Worm (Caenorhabditis elegans) whole organism, L4/young adult: ENCODE measurements around the gene nduf-2.2.

Source experiments
- W03F9.2 ChIP-seq: fragments of 150-350 bp; optimal IDR thresholded peaks from 2 replicates; lab custom pipeline; 2014; ENCODE audit warnings: missing biosample characterization, missing genetic modification characterization
- dao-5 ChIP-seq: sonication (generic microtip); optimal IDR thresholded peaks from 2 replicates; lab custom pipeline; 2016; ENCODE audit warnings: missing genotype, missing genetic modification characterization, moderate library complexity, missing compliant biosample characterization
- him-1 ChIP-seq: sonication (generic microtip); optimal IDR thresholded peaks from 2 replicates; lab custom pipeline; 2016; ENCODE audit warnings: missing genotype, missing genetic modification reagents, missing genetic modification characterization, missing compliant biosample characterization

The nduf-2.2 gene

DNA sequence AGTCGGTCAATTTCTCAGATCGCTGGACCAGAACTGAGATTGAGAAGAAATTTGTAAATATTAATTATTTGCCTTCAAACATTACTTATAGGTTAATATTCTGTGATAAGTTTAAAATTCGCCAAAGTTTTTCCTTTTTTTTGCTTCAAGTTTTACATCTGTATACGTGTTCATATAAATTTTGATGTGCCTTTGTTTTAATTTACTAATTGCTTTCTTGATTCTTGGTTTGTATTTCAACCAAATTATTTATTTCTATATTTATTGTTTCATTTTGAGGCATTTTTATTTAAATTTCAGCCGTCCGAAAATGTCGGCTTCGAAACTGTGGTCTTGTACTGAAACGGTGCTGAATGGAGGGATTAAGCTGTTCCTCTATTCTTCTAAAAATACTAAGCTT is 28.7 kb upstream of the nduf-2.2 start, which contains the start of gene C05D11.1:
TSS of gene C05D11.1 (plus strand) at position 301 of the 400 bp plus-strand sequence.
- no peak for TF ChIP-seq dao-5 (tag; lab: Kevin White, UChicago)
- TF ChIP-seq him-1 (tag; lab: Kevin White, UChicago), result no peak
- no peak for TF ChIP-seq W03F9.2

DNA sequence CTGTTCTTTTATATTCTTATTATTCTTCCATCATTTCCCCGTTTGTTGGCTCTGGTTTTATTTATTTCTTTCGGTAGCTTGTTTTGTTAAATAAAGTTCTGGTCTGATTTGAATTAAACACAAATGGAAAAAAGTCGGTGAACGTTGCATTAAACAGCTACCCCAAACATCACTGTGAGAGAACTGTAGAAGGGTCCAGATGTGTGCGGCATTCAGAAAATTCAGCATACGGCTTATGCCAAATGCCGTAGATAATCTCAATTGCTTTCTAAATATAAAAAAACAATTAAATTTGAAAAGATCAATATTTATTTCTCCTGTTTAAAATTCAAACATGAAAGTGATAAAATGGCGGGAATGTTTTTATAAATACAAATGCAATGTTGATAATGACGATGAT is 25.2 kb upstream of the nduf-2.2 start:
- TF ChIP-seq W03F9.2 (no peak), dao-5 (tag; lab: Kevin White, UChicago) (no peak), him-1 (tag; lab: Kevin White, UChicago) (no peak)

DNA sequence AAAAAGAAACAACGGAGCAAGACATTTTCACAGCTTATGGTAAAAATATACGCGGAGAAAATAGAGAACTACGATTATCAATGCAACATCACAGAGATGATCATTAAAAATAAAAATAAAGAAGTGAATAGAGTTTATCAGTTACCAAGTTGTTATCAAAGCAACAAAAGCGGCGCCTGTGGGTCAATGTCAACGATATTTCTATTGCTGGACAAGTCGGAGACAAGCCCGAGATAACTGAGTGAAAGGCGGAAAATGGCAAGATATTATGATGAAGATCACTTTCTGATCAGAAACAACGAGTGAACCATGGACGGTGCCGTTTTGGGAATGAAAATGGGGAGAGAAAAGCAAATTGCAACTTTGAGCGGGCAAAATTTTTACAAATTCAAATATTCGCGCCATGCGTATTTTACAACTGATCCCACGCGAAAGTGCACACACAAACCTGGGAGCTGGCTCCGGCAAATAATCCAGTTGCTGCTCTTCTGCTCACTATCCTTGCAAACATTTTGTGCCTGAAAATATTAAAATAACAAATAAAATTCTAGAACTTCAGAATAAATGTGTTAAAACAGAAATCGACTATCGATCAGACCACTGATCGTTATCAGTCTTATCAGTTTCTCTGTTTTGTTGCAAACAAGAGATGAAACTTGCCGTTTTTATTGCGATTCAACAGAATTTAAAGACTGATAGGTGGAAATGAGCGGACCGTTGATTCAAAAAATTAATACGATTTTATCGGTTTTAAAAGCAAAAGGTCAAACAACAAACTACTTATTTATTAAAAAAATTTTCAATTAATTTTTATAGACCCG is 22.5 kb upstream of the nduf-2.2 start, which contains the start of gene mel-32:
TSS of gene mel-32 (minus strand) at position 696 of the 821 bp plus-strand sequence.
- TF ChIP-seq him-1 (tag; lab: Kevin White, UChicago), result no peak
- TF ChIP-seq dao-5 (tag; lab: Kevin White, UChicago), result no peak
- no peak for TF ChIP-seq W03F9.2

DNA sequence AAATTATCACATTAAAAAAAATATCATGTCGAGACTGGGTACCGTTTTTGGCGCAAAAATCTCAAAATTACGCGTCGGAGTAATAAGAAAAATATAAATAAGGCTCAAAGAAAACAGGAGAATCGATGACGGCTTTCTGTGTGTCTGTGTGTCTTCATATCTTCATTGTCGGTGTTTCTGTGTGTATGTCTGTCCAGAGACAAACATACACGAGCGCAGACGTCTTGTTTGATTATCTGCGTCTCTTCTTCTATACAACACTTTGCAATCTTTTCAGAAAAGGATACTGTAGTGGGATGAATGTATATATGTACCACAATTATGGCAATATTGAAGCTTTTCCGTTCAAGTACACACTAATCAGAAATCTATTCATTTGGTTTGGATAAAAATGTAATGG is 20.7 kb upstream of the nduf-2.2 start, which contains the start of gene C05D11.13:
TSS of gene C05D11.13 (minus strand) at position 252 of the 400 bp plus-strand sequence.
- TF ChIP-seq W03F9.2 (peak; percentile 65), dao-5 (tag; lab: Kevin White, UChicago) (no peak)

DNA sequence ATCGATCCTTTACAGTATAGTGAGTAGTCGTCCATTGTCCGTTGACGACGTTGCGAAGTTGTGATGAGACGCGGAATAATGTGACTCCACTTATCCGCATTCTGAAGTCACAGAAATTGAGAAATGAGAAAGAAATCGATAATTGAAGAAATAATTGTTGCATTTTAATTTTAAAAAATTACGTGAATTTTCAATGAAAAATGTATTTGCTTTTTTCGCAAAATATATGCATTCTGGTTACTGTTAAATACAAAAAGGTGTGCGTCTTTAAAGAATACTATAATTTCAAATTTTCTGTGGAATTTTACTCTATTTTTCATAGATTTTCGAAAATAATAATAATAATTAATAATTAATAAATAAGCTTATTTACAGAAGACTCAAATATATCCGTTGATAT is 18.2 kb upstream of the nduf-2.2 start, which contains the start of gene let-721:
TSS of gene let-721 (minus strand) at position 101 of the 400 bp plus-strand sequence.
- TF ChIP-seq him-1 (tag; lab: Kevin White, UChicago) (no peak), dao-5 (tag; lab: Kevin White, UChicago) (no peak), W03F9.2 (no peak)

DNA sequence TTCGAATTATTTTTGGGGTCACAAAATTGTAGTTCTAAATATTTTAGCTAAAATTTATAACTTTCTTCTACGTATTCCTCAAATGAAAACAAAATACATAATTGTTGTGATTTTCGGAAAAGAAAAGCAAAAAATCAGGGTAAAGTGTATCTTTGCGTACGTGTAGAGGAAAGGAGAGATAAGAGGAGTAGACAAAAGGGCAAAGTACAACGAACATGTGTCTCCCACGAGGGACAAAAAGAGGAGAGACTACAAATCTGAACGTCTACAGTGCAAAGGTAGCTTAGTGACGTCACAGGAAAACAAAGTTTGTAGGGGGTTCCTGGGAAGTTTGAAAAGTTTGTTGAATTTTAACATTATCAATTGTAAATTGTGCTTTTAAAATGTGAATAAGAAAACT is 17.5 kb upstream of the nduf-2.2 start:
- no peak for TF ChIP-seq dao-5 (tag; lab: Kevin White, UChicago)
- TF ChIP-seq W03F9.2, result no peak
- TF ChIP-seq him-1 (tag; lab: Kevin White, UChicago), result no peak

DNA sequence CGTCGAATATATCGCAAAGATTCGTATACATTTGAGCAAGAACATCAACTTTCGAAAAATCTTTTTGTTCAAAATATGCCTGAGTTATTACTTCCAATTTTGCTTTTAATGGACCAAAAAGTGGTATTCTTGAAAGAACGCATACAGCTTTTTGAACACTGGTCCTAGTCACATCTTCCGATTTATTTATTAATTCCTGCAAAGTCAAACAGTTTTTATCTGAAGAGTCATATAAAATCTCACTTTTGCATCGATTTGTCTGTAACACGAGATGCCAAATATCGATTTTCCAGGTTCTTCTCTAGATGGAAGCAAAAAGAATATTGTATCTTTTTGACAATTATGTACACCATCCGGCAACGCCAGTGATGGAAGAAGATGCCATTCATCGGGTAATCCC is 15.2 kb upstream of the nduf-2.2 start:
- TF ChIP-seq dao-5 (tag; lab: Kevin White, UChicago), result no peak
- no peak for TF ChIP-seq W03F9.2
- no peak for TF ChIP-seq him-1 (tag; lab: Kevin White, UChicago)

DNA sequence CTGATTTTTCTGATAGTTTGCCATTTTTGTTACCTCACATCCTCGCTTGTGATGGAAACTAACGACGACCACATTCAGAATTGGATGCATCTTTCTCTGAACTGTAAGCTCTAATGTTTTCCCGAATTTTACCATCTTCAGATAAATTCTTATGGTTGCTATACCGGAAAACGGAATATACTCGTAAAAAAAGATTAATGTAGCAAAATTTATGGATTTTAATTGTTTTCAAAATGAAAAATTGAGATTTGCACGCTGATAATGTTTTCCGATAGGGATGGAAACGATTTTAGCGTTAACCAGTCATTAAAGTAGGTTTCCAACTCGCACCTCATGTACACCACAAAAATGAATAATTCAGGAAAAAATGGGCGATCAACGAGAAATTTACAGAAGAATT is 14.4 kb upstream of the nduf-2.2 start, which contains the start of gene T26A5.6:
TSS of gene T26A5.6 (minus strand) at position 101 of the 400 bp plus-strand sequence.
- no peak for TF ChIP-seq him-1 (tag; lab: Kevin White, UChicago)
- no peak for TF ChIP-seq dao-5 (tag; lab: Kevin White, UChicago)
- no peak for TF ChIP-seq W03F9.2

DNA sequence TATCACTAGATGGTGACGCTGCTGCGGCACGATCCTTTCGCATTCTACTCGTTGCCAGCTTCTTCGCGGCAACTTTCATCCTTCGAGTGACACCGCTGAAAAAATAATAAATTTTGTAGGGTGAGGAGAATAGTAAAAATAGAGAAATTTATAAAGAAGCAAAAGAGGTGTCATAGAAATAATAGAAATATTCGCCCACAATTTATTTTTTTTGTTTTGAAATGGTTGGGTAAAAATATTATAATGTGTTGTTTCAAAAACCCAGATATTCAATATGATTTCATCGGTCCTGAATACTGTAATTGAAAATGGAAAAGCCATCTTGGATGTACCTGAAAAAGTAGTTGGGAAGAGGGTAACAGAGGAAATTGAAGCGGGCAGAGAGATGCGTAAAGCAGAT is 12.7 kb upstream of the nduf-2.2 start, which contains the start of gene set-1:
TSS of gene set-1 (minus strand) at position 101 of the 400 bp plus-strand sequence.
- TF ChIP-seq W03F9.2 (no peak), him-1 (tag; lab: Kevin White, UChicago) (no peak), dao-5 (tag; lab: Kevin White, UChicago) (no peak)

DNA sequence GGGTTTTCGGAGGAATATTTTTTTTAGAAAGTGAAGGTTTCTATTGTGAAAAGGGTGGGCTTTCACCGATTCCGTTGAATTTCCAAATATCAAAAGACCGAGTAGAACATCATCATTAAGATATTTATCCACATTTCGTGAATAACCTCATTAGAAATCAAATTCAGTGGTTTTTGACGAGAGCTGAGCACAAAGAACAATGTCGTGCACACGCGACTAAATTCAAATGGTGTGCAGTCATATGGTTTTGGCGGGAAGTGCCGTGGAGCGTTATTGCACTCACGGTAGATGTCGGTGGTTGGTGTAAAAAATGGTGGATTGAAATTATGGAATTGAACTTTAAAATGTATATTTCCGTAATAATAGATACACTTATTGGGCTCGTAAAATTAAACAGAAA is 12.3 kb upstream of the nduf-2.2 start:
- TF ChIP-seq him-1 (tag; lab: Kevin White, UChicago) (no peak), W03F9.2 (no peak), dao-5 (tag; lab: Kevin White, UChicago) (no peak)

DNA sequence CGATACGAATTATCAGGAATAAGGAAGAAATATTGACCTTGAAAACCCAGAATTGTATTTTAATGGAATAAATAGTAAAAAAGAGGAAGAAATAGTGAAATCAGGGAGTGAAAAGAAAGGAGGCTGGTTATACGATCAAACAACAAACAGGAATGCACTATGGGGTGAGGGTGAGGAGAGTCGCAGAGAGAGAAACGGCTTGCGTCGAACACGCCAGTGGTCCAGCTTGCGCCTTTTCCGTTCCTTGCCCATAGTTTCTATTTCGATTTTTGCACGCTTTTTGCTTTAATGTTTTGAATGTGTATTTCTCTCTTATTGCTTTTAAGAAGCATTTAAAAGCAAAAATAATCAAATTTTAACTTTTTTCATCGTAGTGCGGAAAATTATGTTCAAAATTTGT is 11.4 kb upstream of the nduf-2.2 start:
- no peak for TF ChIP-seq him-1 (tag; lab: Kevin White, UChicago)
- TF ChIP-seq W03F9.2, result peak; percentile 81

DNA sequence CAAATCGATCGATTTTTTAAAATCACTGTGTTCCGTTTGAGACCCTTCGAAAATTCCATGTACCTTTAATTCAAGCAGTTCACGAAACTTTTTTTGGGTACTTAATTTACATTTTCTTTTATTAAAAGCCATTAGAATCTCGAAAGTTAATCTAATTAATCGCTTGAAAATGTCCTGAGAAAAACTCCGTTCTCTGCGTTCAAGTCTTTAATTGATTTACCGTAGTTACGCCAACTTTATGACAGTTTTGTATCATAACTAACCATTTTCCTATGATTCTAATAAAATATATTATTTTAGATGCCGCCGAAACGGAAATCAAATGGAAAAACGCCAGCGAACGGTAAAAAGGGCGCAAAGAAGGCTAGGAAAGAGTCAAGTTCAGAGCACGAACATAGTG is 10.8 kb upstream of the nduf-2.2 start, which contains the start of gene jhdm-1:
TSS of gene jhdm-1 (plus strand) at position 301 of the 400 bp plus-strand sequence.
- TF ChIP-seq him-1 (tag; lab: Kevin White, UChicago), result no peak

DNA sequence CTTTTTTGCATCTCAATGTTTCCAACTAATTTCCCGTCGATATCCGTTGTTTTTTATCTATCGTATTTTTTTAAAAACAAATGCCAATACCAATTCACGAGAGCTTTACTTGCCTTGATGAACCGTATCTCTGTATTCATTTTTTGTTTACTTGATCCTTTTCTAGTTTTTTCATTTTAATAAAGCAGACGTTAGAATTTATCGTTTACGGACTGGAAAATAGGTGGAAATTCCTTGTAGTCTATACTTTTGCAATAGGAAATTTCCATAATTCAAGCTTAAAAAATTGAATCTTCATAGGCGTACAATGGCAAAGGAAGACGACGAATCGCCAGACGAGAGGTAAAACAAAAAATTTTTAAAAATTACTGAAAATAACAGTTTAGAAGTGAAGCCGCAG is 5.2 kb upstream of the nduf-2.2 start, which contains the start of gene algn-1:
TSS of gene algn-1 (plus strand) at position 301 of the 400 bp plus-strand sequence.
- TF ChIP-seq dao-5 (tag; lab: Kevin White, UChicago), result no peak
- no peak for TF ChIP-seq him-1 (tag; lab: Kevin White, UChicago)
- TF ChIP-seq W03F9.2, result no peak

DNA sequence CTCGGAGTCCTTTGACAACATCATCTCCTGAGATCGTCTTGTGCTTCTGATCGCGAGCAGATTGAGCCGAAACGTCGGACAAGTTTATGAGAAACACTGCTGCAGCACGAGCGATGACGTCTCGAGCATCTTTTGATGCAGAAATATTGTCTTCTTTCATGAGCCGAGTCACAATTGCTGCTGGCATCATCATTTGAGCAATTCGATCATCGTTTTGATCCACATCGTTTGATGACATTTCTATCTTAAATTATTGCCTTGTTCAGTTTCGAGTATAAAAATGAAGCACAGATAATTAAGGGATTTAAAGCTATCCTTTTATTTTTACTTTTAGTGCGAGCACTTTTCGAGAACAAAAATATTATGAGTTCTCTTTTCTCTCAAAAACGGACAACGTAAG is 2.4 kb upstream of the nduf-2.2 start, which contains the start of gene T26A5.8:
TSS of gene T26A5.8 (minus strand) at position 247 of the 400 bp plus-strand sequence.
- TF ChIP-seq dao-5 (tag; lab: Kevin White, UChicago), result no peak
- TF ChIP-seq W03F9.2, result no peak
